Fruit fly (Drosophila melanogaster): ENCODE results near the gene Naxd.

- TF ChIP-seq cic (GFP tag; optimal IDR thresholded peaks at IDR 0.05) (peak; percentile 75), Crg-1 (GFP tag; optimal IDR thresholded peaks at IDR 0.05) (no peak), kay (GFP tag; ENCODE audit: borderline replicate concordance) (no peak), Hr96 (GFP tag; optimal IDR thresholded peaks at IDR 0.05) (no peak), cnc (optimal IDR thresholded peaks at IDR 0.05) (no peak), pad (GFP tag; optimal IDR thresholded peaks at IDR 0.05) (no peak), tj (GFP tag; optimal IDR thresholded peaks at IDR 0.05) (no peak), toe (GFP tag; optimal IDR thresholded peaks at IDR 0.05) (no peak), Clk (GFP tag; optimal IDR thresholded peaks at IDR 0.05) (no peak), CG7101 (tag; optimal IDR thresholded peaks at IDR 0.05) (no peak), CG33017 (tag; optimal IDR thresholded peaks at IDR 0.05) (no peak), bab1 (GFP tag; optimal IDR thresholded peaks at IDR 0.05) (no peak), CG5204 (GFP tag; optimal IDR thresholded peaks at IDR 0.05) (no peak)
Measured at dm6 chr3L:19073029-19073908, 24.2 kb downstream of the Naxd start.

Measured in whole organism, adult.